Worm (Caenorhabditis elegans) whole organism, L1 larva: Measurements from ENCODE around the gene tnt-3.

Experiments
- C04F5.9 ChIP-seq: sonication (generic microtip); optimal IDR thresholded peaks from 2 replicates; lab custom pipeline; 2016; ENCODE audit warnings: missing genetic modification characterization, missing compliant biosample characterization
- C16A3.4 ChIP-seq: fragments of 150-350 bp; optimal IDR thresholded peaks from 2 replicates; lab custom pipeline; 2014; ENCODE audit warnings: missing biosample characterization, missing genetic modification characterization
- F16B12.6 ChIP-seq: fragments of 150-350 bp; optimal IDR thresholded peaks from 2 replicates; lab custom pipeline; 2014; ENCODE audit warnings: missing biosample characterization, missing genetic modification characterization
- Y116A8C.19 ChIP-seq: sonication (generic microtip); optimal IDR thresholded peaks from 2 replicates; lab custom pipeline; 2016; ENCODE audit warnings: missing compliant biosample characterization, missing genetic modification characterization, borderline replicate concordance
- aha-1 ChIP-seq: fragments of 150-350 bp; optimal IDR thresholded peaks from 2 replicates; lab custom pipeline; 2014; ENCODE audit warnings: missing biosample characterization, missing genetic modification characterization
- alr-1 ChIP-seq: fragments of 200-800 bp; sonication (Bioruptor generic); optimal IDR thresholded peaks from 2 replicates; lab custom pipeline; 2018; ENCODE audit warnings: borderline replicate concordance, mild to moderate bottlenecking, missing genetic modification characterization, missing compliant biosample characterization
- aly-2 ChIP-seq: fragments of 150-350 bp; optimal IDR thresholded peaks from 2 replicates; lab custom pipeline; 2014; ENCODE audit warnings: missing biosample characterization, missing genetic modification characterization
- ceh-63 ChIP-seq: fragments of 200-800 bp; sonication (Bioruptor generic); optimal IDR thresholded peaks from 2 replicates; lab custom pipeline; 2018; ENCODE audit warnings: mild to moderate bottlenecking, missing genetic modification characterization, missing compliant biosample characterization
- ceh-88 ChIP-seq: fragments of 200-800 bp; sonication (Bioruptor generic); IDR thresholded peaks from 2 replicates; pipeline ENCODE4 v1.3.6; 2022; ENCODE audit warnings: missing genetic modification characterization, missing compliant biosample characterization
- ceh-90 ChIP-seq: sonication (generic microtip); optimal IDR thresholded peaks from 2 replicates; lab custom pipeline; 2016; ENCODE audit warnings: missing genetic modification characterization, missing compliant biosample characterization
- efl-1 ChIP-seq, 4 experiments: fragments of 150-350 bp; optimal IDR thresholded peaks in 3 of 4; peaks in 1 of 4; 1 replicate in 1 of 4; 2 replicates in 3 of 4; lab custom pipeline; 2014; ENCODE audit warnings: missing biosample characterization in 2 of 4, missing genetic modification characterization in 2 of 4, missing genetic modification reagents in 2 of 4
- egl-13 ChIP-seq: sonication (generic microtip); optimal IDR thresholded peaks from 2 replicates; lab custom pipeline; 2016; ENCODE audit warnings: missing genotype, missing genetic modification reagents, missing genetic modification characterization, missing compliant biosample characterization
- egl-27 ChIP-seq, 2 experiments: fragments of 150-350 bp in 1 of 2; sonication (generic microtip); optimal IDR thresholded peaks; 3 replicates each; lab custom pipeline; 2017 to 2018; ENCODE audit warnings: missing biosample characterization in 2 of 2, missing genetic modification characterization in 2 of 2, missing genetic modification reagents in 2 of 2
- grh-1 ChIP-seq: fragments of 200-800 bp; sonication (Bioruptor generic); IDR thresholded peaks from 2 replicates; pipeline ENCODE4 v1.3.6; 2022; ENCODE audit warnings: missing genetic modification reagents, missing genetic modification characterization, missing compliant biosample characterization
- hpl-2 ChIP-seq: fragments of 150-350 bp; optimal IDR thresholded peaks from 2 replicates; lab custom pipeline; 2014; ENCODE audit warnings: missing biosample characterization, missing genetic modification reagents, missing genetic modification characterization
- irx-1 ChIP-seq: sonication (generic microtip); optimal IDR thresholded peaks from 2 replicates; lab custom pipeline; 2016; ENCODE audit warnings: missing genetic modification characterization, missing compliant biosample characterization
- isw-1 ChIP-seq: fragments of 200-800 bp; sonication (Bioruptor generic); IDR thresholded peaks from 2 replicates; pipeline ENCODE4 v1.3.6; 2022; ENCODE audit warnings: missing genetic modification characterization, missing compliant biosample characterization
- jun-1 ChIP-seq: fragments of 150-350 bp; optimal IDR thresholded peaks from 2 replicates; lab custom pipeline; 2014; ENCODE audit warnings: missing biosample characterization, missing genetic modification reagents, missing genetic modification characterization
- lin-14 ChIP-seq: fragments of 200-800 bp; sonication (Bioruptor generic); optimal IDR thresholded peaks from 2 replicates; lab custom pipeline; 2018; ENCODE audit warnings: mild to moderate bottlenecking, missing genetic modification characterization, moderate library complexity, missing compliant biosample characterization
- lin-15B ChIP-seq: fragments of 150-350 bp; sonication (generic microtip); optimal IDR thresholded peaks from 3 replicates; lab custom pipeline; 2014; ENCODE audit warnings: missing biosample characterization, missing genetic modification characterization
- lin-35 ChIP-seq, 2 experiments: fragments of 150-350 bp; optimal IDR thresholded peaks; 2 replicates each; lab custom pipeline; 2014; ENCODE audit warnings: missing biosample characterization in 2 of 2, missing genetic modification characterization in 2 of 2, missing genetic modification reagents in 2 of 2
- lir-3 ChIP-seq: sonication (generic microtip); optimal IDR thresholded peaks from 2 replicates; lab custom pipeline; 2016; ENCODE audit warnings: mild to moderate bottlenecking, missing genetic modification characterization, moderate library complexity, missing compliant biosample characterization; ENCODE audit not compliant: poor library complexity
- lsy-2 ChIP-seq, 2 experiments: fragments of 150-350 bp; optimal IDR thresholded peaks; 2 replicates each; lab custom pipeline; 2014; ENCODE audit warnings: missing biosample characterization in 2 of 2, missing genetic modification characterization in 2 of 2
- mdl-1 ChIP-seq, 2 experiments: fragments of 150-350 bp; optimal IDR thresholded peaks; 2 replicates each; lab custom pipeline; 2014 to 2017; ENCODE audit warnings: missing biosample characterization in 2 of 2, missing genetic modification characterization in 2 of 2, inconsistent platforms in 1 of 2
- nhr-11 ChIP-seq: fragments of 150-350 bp; optimal IDR thresholded peaks from 2 replicates; lab custom pipeline; 2014; ENCODE audit warnings: missing biosample characterization, missing genetic modification characterization
- nhr-19 ChIP-seq: fragments of 200-800 bp; sonication (Bioruptor generic); conservative IDR thresholded peaks from 2 replicates; pipeline ENCODE4 v1.3.6; 2022; ENCODE audit warnings: missing genetic modification characterization, missing compliant biosample characterization
- nhr-20 ChIP-seq: sonication (generic microtip); optimal IDR thresholded peaks from 2 replicates; lab custom pipeline; 2016; ENCODE audit warnings: mild to moderate bottlenecking, missing genetic modification characterization, missing compliant biosample characterization
- nhr-76 ChIP-seq: sonication (generic microtip); optimal IDR thresholded peaks from 2 replicates; lab custom pipeline; 2017; ENCODE audit warnings: missing biosample characterization, missing genetic modification characterization
- nhr-77 ChIP-seq: fragments of 150-350 bp; optimal IDR thresholded peaks from 2 replicates; lab custom pipeline; 2014; ENCODE audit warnings: missing biosample characterization, missing genetic modification characterization
- nhr-84 ChIP-seq: sonication (generic microtip); optimal IDR thresholded peaks from 2 replicates; lab custom pipeline; 2017; ENCODE audit warnings: missing biosample characterization, missing genetic modification characterization
- nhr-90 ChIP-seq: sonication (generic microtip); optimal IDR thresholded peaks from 2 replicates; lab custom pipeline; 2016; ENCODE audit warnings: mild to moderate bottlenecking, missing genetic modification characterization, missing compliant biosample characterization; ENCODE audit not compliant: poor library complexity
- rnt-1 ChIP-seq: sonication (generic microtip); optimal IDR thresholded peaks from 2 replicates; lab custom pipeline; 2016; ENCODE audit warnings: mild to moderate bottlenecking, missing genetic modification characterization, moderate library complexity, missing compliant biosample characterization
- skn-1 ChIP-seq: fragments of 150-350 bp; optimal IDR thresholded peaks from 2 replicates; lab custom pipeline; 2014; ENCODE audit warnings: missing biosample characterization, missing genetic modification characterization
- snu-23 ChIP-seq: sonication (generic microtip); optimal IDR thresholded peaks from 2 replicates; lab custom pipeline; 2016; ENCODE audit warnings: missing genetic modification characterization, missing compliant biosample characterization
- sptf-1 ChIP-seq: fragments of 150-350 bp; optimal IDR thresholded peaks from 2 replicates; lab custom pipeline; 2014; ENCODE audit warnings: missing biosample characterization, missing genetic modification characterization
- unc-30 ChIP-seq: sonication (generic microtip); optimal IDR thresholded peaks from 2 replicates; lab custom pipeline; 2017; ENCODE audit warnings: missing biosample characterization, missing genetic modification characterization
- unc-62 ChIP-seq: fragments of 150-350 bp; optimal IDR thresholded peaks from 2 replicates; lab custom pipeline; 2014; ENCODE audit warnings: missing biosample characterization, missing genetic modification reagents, missing genetic modification characterization
- vab-15 ChIP-seq: sonication (generic microtip); optimal IDR thresholded peaks from 2 replicates; lab custom pipeline; 2017; ENCODE audit warnings: missing genotype, mild to moderate bottlenecking, missing genetic modification characterization, missing compliant biosample characterization
- zag-1 ChIP-seq: fragments of 150-350 bp; optimal IDR thresholded peaks from 2 replicates; lab custom pipeline; 2014; ENCODE audit warnings: missing biosample characterization, missing genetic modification characterization
- ztf-11 ChIP-seq, 2 experiments: sonication (generic microtip); optimal IDR thresholded peaks; 2 replicates each; lab custom pipeline; 2016 to 2017; ENCODE audit warnings: missing genetic modification characterization in 2 of 2, missing biosample characterization in 1 of 2, missing compliant biosample characterization in 1 of 2
- ztf-4 ChIP-seq: fragments of 150-350 bp; optimal IDR thresholded peaks from 2 replicates; lab custom pipeline; 2014; ENCODE audit warnings: missing biosample characterization, missing genetic modification characterization

The tnt-3 gene

ce11 chrX:7915616-7916015, 29.3 kb downstream of the tnt-3 start:
- TF ChIP-seq sptf-1 (tag; lab: Kevin White, UChicago), result no peak
- no peak for TF ChIP-seq snu-23 (GFP tag; lab: Kevin White, UChicago)
- no peak for TF ChIP-seq nhr-84
- no peak for TF ChIP-seq nhr-11 (tag; lab: Kevin White, UChicago)
- TF ChIP-seq vab-15 (tag; lab: Kevin White, UChicago), result no peak
- TF ChIP-seq nhr-77 (tag; lab: Kevin White, UChicago), result no peak
- no peak for TF ChIP-seq ztf-4
- no peak for TF ChIP-seq hpl-2 (GFP tag; lab: Kevin White, UChicago)
- TF ChIP-seq Y116A8C.19 (tag; lab: Kevin White, UChicago), result no peak
- TF ChIP-seq lin-35 (GFP tag; optimal IDR thresholded peaks at IDR 0.05; lab: Kevin White, UChicago), result no peak
- no peak for TF ChIP-seq egl-27 (tag; optimal IDR thresholded peaks at IDR 0.05; lab: Kevin White, UChicago)
- no peak for TF ChIP-seq zag-1 (tag; lab: Kevin White, UChicago)
- TF ChIP-seq isw-1 (GFP tag; lab: Robert Waterston, UW), result no peak
- TF ChIP-seq lir-3 (tag; lab: Kevin White, UChicago), result no peak
- no peak for TF ChIP-seq skn-1 (tag; lab: Kevin White, UChicago)
- no peak for TF ChIP-seq lin-14 (GFP tag; lab: Kevin White, UChicago)
- TF ChIP-seq nhr-90 (tag; lab: Kevin White, UChicago), result no peak
- TF ChIP-seq ceh-63 (GFP tag; lab: Kevin White, UChicago), result no peak
- TF ChIP-seq aly-2, result no peak
- no peak for TF ChIP-seq lsy-2 (tag; optimal IDR thresholded peaks at IDR 0.05; lab: Kevin White, UChicago)

- TF ChIP-seq nhr-20 (tag; lab: Kevin White, UChicago) (no peak), unc-30 (tag; lab: Kevin White, UChicago) (no peak), F16B12.6 (no peak), ceh-88 (GFP tag; lab: Robert Waterston, UW) (no peak), nhr-76 (tag; lab: Kevin White, UChicago) (no peak), grh-1 (no peak), irx-1 (tag; lab: Kevin White, UChicago) (no peak), efl-1 (optimal IDR thresholded peaks at IDR 0.05; lab: Kevin White, UChicago) (no peak), efl-1 (GFP tag; optimal IDR thresholded peaks at IDR 0.05 in 1 of 2; lab: Kevin White, UChicago) (no peak), hpl-2 (GFP tag; lab: Kevin White, UChicago) (no peak), mdl-1 (tag; optimal IDR thresholded peaks at IDR 0.05; lab: Kevin White, UChicago) (no peak), lin-15B (tag; lab: Kevin White, UChicago) (no peak), ztf-11 (tag; optimal IDR thresholded peaks at IDR 0.05; lab: Kevin White, UChicago) (no peak), unc-62 (GFP tag; lab: Kevin White, UChicago) (no peak), alr-1 (tag; lab: Kevin White, UChicago) (no peak), ceh-90 (tag; lab: Kevin White, UChicago) (no peak), C04F5.9 (tag; lab: Kevin White, UChicago) (no peak), jun-1 (tag; lab: Kevin White, UChicago) (no peak)
- TF ChIP-seq, all 84 proteins: peak for 0
Measured at ce11 chrX:7913830-7914229, 31.1 kb downstream of the tnt-3 start, which contains the start of gene C39D10.7. C39D10.7 (minus strand) TSS chrX:7913930.

ce11 chrX:7906430-7907014, 38.4 kb downstream of the tnt-3 start, which contains the start of gene C39D10.1:
C39D10.1 (plus strand) TSS chrX:7906964.
- peak; percentile 44 for TF ChIP-seq rnt-1 (tag; lab: Kevin White, UChicago)
- peak; percentile 12 for TF ChIP-seq nhr-77 (tag; lab: Kevin White, UChicago)
- TF ChIP-seq lir-3 (tag; lab: Kevin White, UChicago), result peak; percentile 0
- TF ChIP-seq aha-1 (tag; lab: Kevin White, UChicago), result no peak
- TF ChIP-seq nhr-90 (tag; lab: Kevin White, UChicago), result peak; percentile 24
- peak; percentile 32 for TF ChIP-seq C16A3.4 (tag; lab: Kevin White, UChicago)
- 0 out of 2 replicates have a peak, but pooled peaks have one; percentile 10 for TF ChIP-seq nhr-19 (GFP tag; lab: Robert Waterston, UW)
- TF ChIP-seq snu-23 (GFP tag; lab: Kevin White, UChicago), result peak; percentile 41
- TF ChIP-seq egl-13 (tag; lab: Kevin White, UChicago), result no peak
- no peak for TF ChIP-seq C04F5.9 (tag; lab: Kevin White, UChicago)
- TF ChIP-seq lin-35 (GFP tag; optimal IDR thresholded peaks at IDR 0.05; lab: Kevin White, UChicago), result peak in 1 of 2 experiments; percentile 6
- TF ChIP-seq, all 84 proteins: peak for 8
